Worm (Caenorhabditis elegans) whole organism, young adult: ENCODE results near the gene igdb-1.

Experiments
- F10E7.11 ChIP-seq: sonication (generic microtip); optimal IDR thresholded peaks from 2 replicates; lab custom pipeline; 2017; ENCODE audit warnings: mild to moderate bottlenecking, missing genetic modification characterization, moderate library complexity, missing compliant biosample characterization
- F49E8.2 ChIP-seq: sonication (generic microtip); optimal IDR thresholded peaks from 3 replicates; lab custom pipeline; 2017; ENCODE audit warnings: missing genetic modification characterization, mild to moderate bottlenecking, missing compliant biosample characterization, antibody characterized with exemption, moderate library complexity; ENCODE audit not compliant: insufficient read depth
- ama-1 ChIP-seq, 3 experiments: fragments of 150-350 bp in 1 of 3; sonication (generic microtip) in 2 of 3; optimal IDR thresholded peaks; 2 replicates each; lab custom pipeline; 2014 to 2018; ENCODE audit warnings: missing biosample characterization in 2 of 3, missing genetic modification characterization in 2 of 3, missing genetic modification reagents in 2 of 3
- aptf-2 ChIP-seq: fragments of 200-800 bp; sonication (Bioruptor generic); conservative IDR thresholded peaks from 2 replicates; pipeline ENCODE4 v1.3.6; 2022; ENCODE audit warnings: missing genetic modification reagents, missing genetic modification characterization, missing compliant biosample characterization
- ceh-91 ChIP-seq: fragments of 200-800 bp; sonication (Bioruptor generic); IDR thresholded peaks from 2 replicates; pipeline ENCODE4 v1.3.6; 2022; ENCODE audit warnings: missing genetic modification reagents, missing genetic modification characterization, missing compliant biosample characterization
- dpff-1 ChIP-seq: sonication (generic microtip); optimal IDR thresholded peaks from 2 replicates; lab custom pipeline; 2017; ENCODE audit warnings: mild to moderate bottlenecking, missing genetic modification characterization, missing compliant biosample characterization
- egl-44 ChIP-seq: fragments of 200-800 bp; sonication (Bioruptor generic); IDR thresholded peaks from 2 replicates; pipeline ENCODE4 v1.3.6; 2022; ENCODE audit warnings: missing genetic modification reagents, missing genetic modification characterization, missing compliant biosample characterization
- nfya-1 ChIP-seq: sonication (generic microtip); optimal IDR thresholded peaks from 2 replicates; lab custom pipeline; 2017; ENCODE audit warnings: antibody characterized with exemption, missing compliant biosample characterization, missing genetic modification characterization, borderline replicate concordance; ENCODE audit not compliant: insufficient read depth
- snpc-1.1 ChIP-seq: sonication (generic microtip); optimal IDR thresholded peaks from 2 replicates; lab custom pipeline; 2017; ENCODE audit warnings: missing genetic modification characterization, mild to moderate bottlenecking, missing compliant biosample characterization, antibody characterized with exemption, moderate library complexity, missing genotype, missing genetic modification reagents; ENCODE audit not compliant: insufficient read depth
- unc-62 ChIP-seq: fragments of 150-350 bp; optimal IDR thresholded peaks from 2 replicates; lab custom pipeline; 2014; ENCODE audit warnings: missing biosample characterization, missing genetic modification reagents, missing genetic modification characterization
- zfh-2 ChIP-seq: fragments of 200-800 bp; sonication (Bioruptor generic); conservative IDR thresholded peaks from 2 replicates; pipeline ENCODE4 v1.3.6; 2022; ENCODE audit warnings: missing genetic modification reagents, missing genetic modification characterization, missing compliant biosample characterization
- ztf-3 ChIP-seq: fragments of 200-800 bp; sonication (Bioruptor generic); optimal IDR thresholded peaks from 2 replicates; lab custom pipeline; 2018; ENCODE audit warnings: mild to moderate bottlenecking, missing genetic modification characterization, missing compliant biosample characterization

- no peak for TF ChIP-seq ztf-3 (GFP tag; lab: Kevin White, UChicago)
- TF ChIP-seq aptf-2 (GFP tag; lab: Robert Waterston, UW): no peak
- no peak for TF ChIP-seq unc-62 (GFP tag; lab: Kevin White, UChicago)
- no peak for TF ChIP-seq ama-1 (optimal IDR thresholded peaks at IDR 0.05; lab: Kevin White, UChicago)
- TF ChIP-seq ama-1 (GFP tag; optimal IDR thresholded peaks at IDR 0.05; lab: Kevin White, UChicago): no peak
- TF ChIP-seq egl-44 (GFP tag; lab: Robert Waterston, UW): no peak
- TF ChIP-seq dpff-1 (tag; lab: Kevin White, UChicago): no peak
- no peak for TF ChIP-seq zfh-2
- TF ChIP-seq F49E8.2: no peak
- TF ChIP-seq snpc-1.1 (tag; lab: Kevin White, UChicago): no peak
- no peak for TF ChIP-seq F10E7.11 (tag; lab: Kevin White, UChicago)
- TF ChIP-seq ceh-91 (GFP tag; lab: Robert Waterston, UW): no peak
- no peak for TF ChIP-seq nfya-1 (tag; lab: Kevin White, UChicago)
Measured at ce11 chrIV:12443936-12444335, 34.9 kb upstream of the igdb-1 start, which contains the start of gene C25G4.2.
